Fruit fly (Drosophila melanogaster) whole organism, wandering third instar larva: Measurements from ENCODE around the gene CheB38b.
A peak's percentile ranks its signal among the peaks of the same experiment; 100 is the strongest.

Experiments
- Abd-B ChIP-seq: fragments of >200 bp; optimal IDR thresholded peaks from 2 replicates; lab custom pipeline; 2017; ENCODE audit warnings: missing biosample characterization, missing genetic modification characterization
- CG32264 ChIP-seq: fragments of 200-800 bp; sonication (Bioruptor generic); optimal IDR thresholded peaks from 2 replicates; lab custom pipeline; 2016; ENCODE audit warnings: missing biosample characterization, missing genetic modification characterization
- CG9705 ChIP-seq: fragments of 200-800 bp; sonication (Bioruptor generic); optimal IDR thresholded peaks from 2 replicates; lab custom pipeline; 2018; ENCODE audit warnings: missing biosample characterization, mild to moderate bottlenecking, missing genetic modification characterization
- CrebA ChIP-seq: fragments of 200-800 bp; sonication (Bioruptor generic); optimal IDR thresholded peaks from 2 replicates; lab custom pipeline; 2016; ENCODE audit warnings: missing biosample characterization, mild to moderate bottlenecking, missing genetic modification characterization, borderline replicate concordance
- Dfd ChIP-seq: fragments of >200 bp; optimal IDR thresholded peaks from 2 replicates; lab custom pipeline; 2017; ENCODE audit warnings: missing biosample characterization, missing genetic modification characterization
- Dif ChIP-seq: fragments of 200-275, 200-300 bp; sonication (Bioruptor generic); optimal IDR thresholded peaks from 2 replicates; lab custom pipeline; 2018; ENCODE audit warnings: missing biosample characterization, missing genetic modification characterization; ENCODE audit not compliant: partially characterized antibody
- GATAd ChIP-seq: sonication (Bioruptor generic); optimal IDR thresholded peaks from 2 replicates; lab custom pipeline; 2016; ENCODE audit warnings: missing biosample characterization, missing genetic modification characterization
- HLH106 ChIP-seq: fragments of 200-800 bp; optimal IDR thresholded peaks from 3 replicates; lab custom pipeline; 2019; ENCODE audit warnings: missing biosample characterization, mild to moderate bottlenecking, missing genetic modification characterization, moderate library complexity
- Hnf4 ChIP-seq: fragments of 200-800 bp; sonication (Bioruptor generic); optimal IDR thresholded peaks from 2 replicates; lab custom pipeline; 2016; ENCODE audit warnings: missing biosample characterization, mild to moderate bottlenecking, missing genetic modification characterization
- Hr78 ChIP-seq: fragments of >200 bp; optimal IDR thresholded peaks from 2 replicates; lab custom pipeline; 2017; ENCODE audit warnings: missing biosample characterization, missing genetic modification characterization
- Hr83 ChIP-seq: fragments of 200-300 bp; sonication (Bioruptor generic); optimal IDR thresholded peaks from 2 replicates; lab custom pipeline; 2016; ENCODE audit warnings: missing biosample characterization, mild to moderate bottlenecking, missing genetic modification characterization, moderate library complexity; ENCODE audit not compliant: poor library complexity, severe bottlenecking
- Jra ChIP-seq: sonication (Bioruptor generic); optimal IDR thresholded peaks from 2 replicates; lab custom pipeline; 2016; ENCODE audit warnings: missing biosample characterization, missing genetic modification characterization
- Mio ChIP-seq: sonication (Bioruptor generic); optimal IDR thresholded peaks from 2 replicates; lab custom pipeline; 2016; ENCODE audit warnings: missing biosample characterization, missing genetic modification characterization
- Myc ChIP-seq: fragments of >200 bp; optimal IDR thresholded peaks from 2 replicates; lab custom pipeline; 2017
- N ChIP-seq: fragments of >200 bp; optimal IDR thresholded peaks from 2 replicates; lab custom pipeline; 2018; ENCODE audit warnings: missing biosample characterization, missing external identifiers, missing genetic modification characterization
- OdsH ChIP-seq: fragments of 200-800 bp; sonication (Bioruptor generic); optimal IDR thresholded peaks from 2 replicates; lab custom pipeline; 2016; ENCODE audit warnings: missing biosample characterization, mild to moderate bottlenecking, missing genetic modification characterization
- Rel ChIP-seq, 2 experiments: fragments of 200-800 bp; sonication (Bioruptor generic) in 1 of 2; optimal IDR thresholded peaks; 2 replicates in 1 of 2; 3 replicates in 1 of 2; lab custom pipeline; 2016 to 2019; ENCODE audit warnings: mild to moderate bottlenecking in 2 of 2, missing biosample characterization in 2 of 2, missing genetic modification characterization in 2 of 2, moderate library complexity in 1 of 2
- Sp1 ChIP-seq: fragments of 200-800 bp; sonication (Bioruptor generic); optimal IDR thresholded peaks from 3 replicates; lab custom pipeline; 2019; ENCODE audit warnings: missing biosample characterization, mild to moderate bottlenecking, missing genetic modification characterization, moderate library complexity
- Vsx2 ChIP-seq: fragments of 200-300, 225-300 bp; sonication (Bioruptor generic); optimal IDR thresholded peaks from 2 replicates; lab custom pipeline; 2018; ENCODE audit warnings: missing biosample characterization, missing genetic modification characterization; ENCODE audit not compliant: partially characterized antibody
- br ChIP-seq: fragments of 200-800 bp; sonication (Bioruptor generic); optimal IDR thresholded peaks from 2 replicates; lab custom pipeline; 2016; ENCODE audit warnings: missing biosample characterization, missing genetic modification characterization
- brk ChIP-seq: fragments of 200-800 bp; sonication (Bioruptor generic); optimal IDR thresholded peaks from 2 replicates; lab custom pipeline; 2016; ENCODE audit warnings: missing biosample characterization, mild to moderate bottlenecking, missing genetic modification characterization
- dl ChIP-seq, 2 experiments: fragments of 175-275, 200-275 bp in 1 of 2; fragments of 200-275 bp in 1 of 2; sonication (Bioruptor generic); optimal IDR thresholded peaks; lab custom pipeline; 2018; ENCODE audit warnings: mild to moderate bottlenecking in 2 of 2, missing biosample characterization in 2 of 2, missing genetic modification characterization in 2 of 2, moderate library complexity in 2 of 2; ENCODE audit not compliant: partially characterized antibody in 2 of 2, insufficient read depth in 1 of 2
- dmrt93B ChIP-seq: fragments of 200-800 bp; sonication (Bioruptor generic); optimal IDR thresholded peaks from 2 replicates; lab custom pipeline; 2018; ENCODE audit warnings: missing biosample characterization, mild to moderate bottlenecking, missing genetic modification characterization
- dsf ChIP-seq: sonication (Bioruptor generic); optimal IDR thresholded peaks from 2 replicates; lab custom pipeline; 2016; ENCODE audit warnings: missing biosample characterization, missing genetic modification characterization, borderline replicate concordance
- ey ChIP-seq: fragments of 200-800 bp; sonication (Bioruptor generic); optimal IDR thresholded peaks from 2 replicates; lab custom pipeline; 2016; ENCODE audit warnings: missing biosample characterization, missing genetic modification characterization
- foxo ChIP-seq, 2 experiments: fragments of 200-800 bp; sonication (Bioruptor generic); optimal IDR thresholded peaks; 2 replicates in 1 of 2; 3 replicates in 1 of 2; lab custom pipeline; 2016 to 2017; ENCODE audit warnings: missing biosample characterization in 2 of 2, missing genetic modification characterization in 2 of 2
- fru ChIP-seq: fragments of 200-800 bp; sonication (Bioruptor generic); optimal IDR thresholded peaks from 3 replicates; lab custom pipeline; 2016; ENCODE audit warnings: missing biosample characterization, mild to moderate bottlenecking, missing genetic modification characterization
- h ChIP-seq: fragments of 200-800 bp; sonication (Bioruptor generic); optimal IDR thresholded peaks from 3 replicates; lab custom pipeline; 2016; ENCODE audit warnings: missing biosample characterization, mild to moderate bottlenecking, missing genetic modification characterization
- jim ChIP-seq: fragments of 175-275, 200-325 bp; sonication (Bioruptor generic); optimal IDR thresholded peaks from 2 replicates; lab custom pipeline; 2016; ENCODE audit warnings: missing biosample characterization, mild to moderate bottlenecking, missing genetic modification characterization
- lola ChIP-seq: fragments of >200 bp; optimal IDR thresholded peaks from 2 replicates; lab custom pipeline; 2017; ENCODE audit warnings: missing biosample characterization, missing genetic modification characterization
- pan ChIP-seq: fragments of >200 bp; optimal IDR thresholded peaks from 2 replicates; lab custom pipeline; 2017
- psq ChIP-seq: fragments of 200-800 bp; sonication (Bioruptor generic); optimal IDR thresholded peaks from 3 replicates; lab custom pipeline; 2017; ENCODE audit warnings: missing biosample characterization, mild to moderate bottlenecking, missing genetic modification characterization, moderate library complexity
- rgr ChIP-seq: fragments of 200-800 bp; sonication (Bioruptor generic); optimal IDR thresholded peaks from 3 replicates; lab custom pipeline; 2016; ENCODE audit warnings: missing biosample characterization, mild to moderate bottlenecking, missing genetic modification characterization
- sage ChIP-seq: fragments of 200-800 bp; sonication (Bioruptor generic); optimal IDR thresholded peaks from 2 replicates; lab custom pipeline; 2016; ENCODE audit warnings: missing biosample characterization, mild to moderate bottlenecking, missing genetic modification characterization
- sv ChIP-seq: fragments of 200-800 bp; sonication (Bioruptor generic); optimal IDR thresholded peaks from 3 replicates; lab custom pipeline; 2016; ENCODE audit warnings: missing biosample characterization, missing genetic modification characterization
- tai ChIP-seq: sonication (Bioruptor generic); optimal IDR thresholded peaks from 2 replicates; lab custom pipeline; 2016; ENCODE audit warnings: missing biosample characterization, missing genetic modification characterization
- usp ChIP-seq: fragments of >200 bp; optimal IDR thresholded peaks from 2 replicates; lab custom pipeline; 2017; ENCODE audit warnings: missing biosample characterization, missing genetic modification characterization
- woc ChIP-seq: sonication (Bioruptor generic); optimal IDR thresholded peaks from 2 replicates; lab custom pipeline; 2016; ENCODE audit warnings: missing biosample characterization, mild to moderate bottlenecking, missing genetic modification characterization

The CheB38b gene

dm6 chr2L:20801801-20802200 is 15.3 kb downstream of the CheB38b start:
- TF ChIP-seq dl (GFP tag; optimal IDR thresholded peaks at IDR 0.05; lab: Kevin White, UChicago; ENCODE audit: insufficient read depth in 1 of 2, partially characterized antibody in 2 of 2) (no peak), Dfd (GFP tag; lab: Kevin White, UChicago) (no peak), CG32264 (GFP tag; lab: Kevin White, UChicago) (no peak), Rel (GFP tag; optimal IDR thresholded peaks at IDR 0.05; lab: Kevin White, UChicago) (no peak), Rel (tag; optimal IDR thresholded peaks at IDR 0.05; lab: Kevin White, UChicago) (peak; percentile 27), brk (no peak)

dm6 chr2L:20799991-20800897 is 16.8 kb downstream of the CheB38b start:
- TF ChIP-seq CrebA (peak; percentile 76), br (peak; percentile 99), Hr78 (no peak), pan (lab: Kevin White, UChicago) (no peak), sv (GFP tag; lab: Kevin White, UChicago) (peak; percentile 55), Rel (GFP tag; optimal IDR thresholded peaks at IDR 0.05; lab: Kevin White, UChicago) (peak; percentile 78), Rel (tag; optimal IDR thresholded peaks at IDR 0.05; lab: Kevin White, UChicago) (peak; percentile 87), Dfd (GFP tag; lab: Kevin White, UChicago) (peak; percentile 58), Myc (no peak), usp (GFP tag; lab: Kevin White, UChicago) (no peak), CG32264 (GFP tag; lab: Kevin White, UChicago) (peak; percentile 96), OdsH (GFP tag; lab: Kevin White, UChicago) (peak; percentile 98), dmrt93B (GFP tag; lab: Kevin White, UChicago) (peak; percentile 95), rgr (GFP tag; lab: Kevin White, UChicago) (peak; percentile 98), CG9705 (peak; percentile 97), dl (GFP tag; optimal IDR thresholded peaks at IDR 0.05; lab: Kevin White, UChicago; ENCODE audit: insufficient read depth in 1 of 2, partially characterized antibody in 2 of 2) (peak in 1 of 2 experiments; percentile 27), Dif (GFP tag; lab: Kevin White, UChicago) (peak; percentile 12), Abd-B (GFP tag; lab: Kevin White, UChicago) (peak; percentile 5), h (peak; percentile 99), psq (peak; percentile 96), brk (peak; percentile 93), foxo (GFP tag; optimal IDR thresholded peaks at IDR 0.05; lab: Kevin White, UChicago) (peak; percentile 73 to 99), Hr83 (GFP tag; lab: Kevin White, UChicago) (peak; percentile 89), lola (no peak), jim (GFP tag; lab: Kevin White, UChicago) (peak; percentile 39), Hnf4 (GFP tag; lab: Kevin White, UChicago) (peak; percentile 99), fru (peak; percentile 99), woc (peak; percentile 99), Jra (GFP tag; lab: Kevin White, UChicago) (peak; percentile 96), Mio (peak; percentile 86), Vsx2 (GFP tag; lab: Kevin White, UChicago) (peak; percentile 53), sage (GFP tag; lab: Kevin White, UChicago) (peak; percentile 95), GATAd (GFP tag; lab: Kevin White, UChicago) (peak; percentile 66), ey (GFP tag; lab: Kevin White, UChicago) (peak; percentile 99), Sp1 (GFP tag; lab: Kevin White, UChicago) (peak; percentile 97), tai (GFP tag; lab: Kevin White, UChicago) (peak; percentile 96), N (no peak), HLH106 (tag; lab: Kevin White, UChicago) (peak; percentile 98), dsf (peak; percentile 88)
